Worm (Caenorhabditis elegans): ENCODE results near the gene adr-2.

adr-2 gene

ce11 chrIII:7242988-7243387, 10.3 kb upstream of the adr-2 start, which contains the start of gene osm-10:
TSS of gene osm-10 (plus strand) at chrIII:7243280.
- TF ChIP-seq ceh-36 (tag; optimal IDR thresholded peaks at IDR 0.05): no peak
- no peak for TF ChIP-seq B0310.2 (tag; optimal IDR thresholded peaks at IDR 0.05)
- no peak for TF ChIP-seq pes-1 (GFP tag; IDR thresholded peaks at IDR 0.05)
- TF ChIP-seq tbx-37 (GFP tag; conservative IDR thresholded peaks at IDR 0.05): no peak
- no peak for TF ChIP-seq ceh-13 (GFP tag; optimal IDR thresholded peaks at IDR 0.05)
- no peak for TF ChIP-seq F13C5.2 (tag; optimal IDR thresholded peaks at IDR 0.05)
- no peak for TF ChIP-seq scrt-1 (GFP tag; IDR thresholded peaks at IDR 0.05)
- TF ChIP-seq tbx-11 (GFP tag; IDR thresholded peaks at IDR 0.05): no peak

ce11 chrIII:7241065-7241464, 8.4 kb upstream of the adr-2 start, which contains the start of gene ztf-31:
TSS of gene ztf-31 (plus strand) at chrIII:7241365.
- no peak for TF ChIP-seq scrt-1 (GFP tag; IDR thresholded peaks at IDR 0.05)
- no peak for TF ChIP-seq hnd-1 (tag; optimal IDR thresholded peaks at IDR 0.05)
- TF ChIP-seq sea-1 (GFP tag; conservative IDR thresholded peaks at IDR 0.05): no peak
- no peak for TF ChIP-seq ceh-36 (tag; optimal IDR thresholded peaks at IDR 0.05)
- TF ChIP-seq tbx-37 (GFP tag; conservative IDR thresholded peaks at IDR 0.05): no peak
- no peak for TF ChIP-seq aly-1 (tag; optimal IDR thresholded peaks at IDR 0.05)
- TF ChIP-seq F13C5.2 (tag; optimal IDR thresholded peaks at IDR 0.05): no peak
- no peak for TF ChIP-seq tra-4 (tag; optimal IDR thresholded peaks at IDR 0.05)
- TF ChIP-seq B0310.2 (tag; optimal IDR thresholded peaks at IDR 0.05): no peak
- no peak for TF ChIP-seq ceh-13 (GFP tag; optimal IDR thresholded peaks at IDR 0.05)
- no peak for TF ChIP-seq ama-1 (optimal IDR thresholded peaks at IDR 0.05)
- TF ChIP-seq tbx-11 (GFP tag; IDR thresholded peaks at IDR 0.05): no peak
- TF ChIP-seq ets-7 (tag; optimal IDR thresholded peaks at IDR 0.05): no peak

- TF ChIP-seq hnd-1 (tag; optimal IDR thresholded peaks at IDR 0.05): no peak
Observed at ce11 chrIII:7239416-7239815, 6.7 kb upstream of the adr-2 start.

- TF ChIP-seq tra-4 (tag; optimal IDR thresholded peaks at IDR 0.05) (no peak), ets-7 (tag; optimal IDR thresholded peaks at IDR 0.05) (no peak), B0310.2 (tag; optimal IDR thresholded peaks at IDR 0.05) (no peak), hmbx-1 (tag; optimal IDR thresholded peaks at IDR 0.05) (no peak), scrt-1 (GFP tag; IDR thresholded peaks at IDR 0.05) (no peak), hmg-4 (GFP tag; optimal IDR thresholded peaks at IDR 0.05) (no peak), flt-1 (GFP tag; IDR thresholded peaks at IDR 0.05) (no peak), ceh-36 (tag; optimal IDR thresholded peaks at IDR 0.05) (no peak), ama-1 (optimal IDR thresholded peaks at IDR 0.05) (no peak), sea-1 (GFP tag; conservative IDR thresholded peaks at IDR 0.05) (no peak), aly-1 (tag; optimal IDR thresholded peaks at IDR 0.05) (no peak), hnd-1 (tag; optimal IDR thresholded peaks at IDR 0.05) (no peak), F13C5.2 (tag; optimal IDR thresholded peaks at IDR 0.05) (no peak), tbx-37 (GFP tag; conservative IDR thresholded peaks at IDR 0.05) (no peak), tbx-11 (GFP tag; IDR thresholded peaks at IDR 0.05) (no peak), pes-1 (GFP tag; IDR thresholded peaks at IDR 0.05) (no peak)
Observed at ce11 chrIII:7238727-7239126, 6.0 kb upstream of the adr-2 start, which contains the start of gene pars-1. TSS of gene pars-1 (plus strand) at chrIII:7239027.

ce11 chrIII:7234148-7234547, 1.5 kb upstream of the adr-2 start, which contains the start of gene ndus-8:
TSS of gene ndus-8 (minus strand) at chrIII:7234202.
- TF ChIP-seq scrt-1 (GFP tag; IDR thresholded peaks at IDR 0.05) (no peak), tra-4 (tag; optimal IDR thresholded peaks at IDR 0.05) (no peak), ama-1 (optimal IDR thresholded peaks at IDR 0.05) (no peak), flt-1 (GFP tag; IDR thresholded peaks at IDR 0.05) (no peak), pes-1 (GFP tag; IDR thresholded peaks at IDR 0.05) (no peak), B0310.2 (tag; optimal IDR thresholded peaks at IDR 0.05) (no peak), ceh-13 (GFP tag; optimal IDR thresholded peaks at IDR 0.05) (no peak), ceh-36 (tag; optimal IDR thresholded peaks at IDR 0.05) (no peak), hnd-1 (tag; optimal IDR thresholded peaks at IDR 0.05) (no peak), F13C5.2 (tag; optimal IDR thresholded peaks at IDR 0.05) (no peak), tbx-11 (GFP tag; IDR thresholded peaks at IDR 0.05) (no peak), hmbx-1 (tag; optimal IDR thresholded peaks at IDR 0.05) (no peak), sea-1 (GFP tag; conservative IDR thresholded peaks at IDR 0.05) (no peak), ets-7 (tag; optimal IDR thresholded peaks at IDR 0.05) (no peak)

ce11 chrIII:7230841-7231240, 1.8 kb downstream of the adr-2 start, which contains the start of gene R151.10:
TSS of gene R151.10 (minus strand) at chrIII:7230941.
- TF ChIP-seq pes-1 (GFP tag; IDR thresholded peaks at IDR 0.05) (no peak), B0310.2 (tag; optimal IDR thresholded peaks at IDR 0.05) (no peak), sea-1 (GFP tag; conservative IDR thresholded peaks at IDR 0.05) (no peak), tra-4 (tag; optimal IDR thresholded peaks at IDR 0.05) (no peak), hmg-4 (GFP tag; optimal IDR thresholded peaks at IDR 0.05) (no peak), tbx-11 (GFP tag; IDR thresholded peaks at IDR 0.05) (no peak), ets-7 (tag; optimal IDR thresholded peaks at IDR 0.05) (no peak), hmbx-1 (tag; optimal IDR thresholded peaks at IDR 0.05) (no peak)

ce11 chrIII:7229687-7230086, 3.0 kb downstream of the adr-2 start, which contains the start of gene R151.8:
TSS of gene R151.8 (minus strand) at chrIII:7229787.
- no peak for TF ChIP-seq ceh-13 (GFP tag; optimal IDR thresholded peaks at IDR 0.05)
- TF ChIP-seq sea-1 (GFP tag; conservative IDR thresholded peaks at IDR 0.05): no peak
- TF ChIP-seq tbx-11 (GFP tag; IDR thresholded peaks at IDR 0.05): no peak
- no peak for TF ChIP-seq ets-7 (tag; optimal IDR thresholded peaks at IDR 0.05)
- TF ChIP-seq B0310.2 (tag; optimal IDR thresholded peaks at IDR 0.05): no peak

- TF ChIP-seq sea-1 (GFP tag; conservative IDR thresholded peaks at IDR 0.05) (no peak), ceh-36 (tag; optimal IDR thresholded peaks at IDR 0.05) (no peak), tbx-37 (GFP tag; conservative IDR thresholded peaks at IDR 0.05) (no peak), hmbx-1 (tag; optimal IDR thresholded peaks at IDR 0.05) (no peak), aly-1 (tag; optimal IDR thresholded peaks at IDR 0.05) (no peak), ets-7 (tag; optimal IDR thresholded peaks at IDR 0.05) (no peak), ama-1 (optimal IDR thresholded peaks at IDR 0.05) (no peak), F13C5.2 (tag; optimal IDR thresholded peaks at IDR 0.05) (no peak), pes-1 (GFP tag; IDR thresholded peaks at IDR 0.05) (no peak), B0310.2 (tag; optimal IDR thresholded peaks at IDR 0.05) (no peak), scrt-1 (GFP tag; IDR thresholded peaks at IDR 0.05) (no peak), hmg-4 (GFP tag; optimal IDR thresholded peaks at IDR 0.05) (no peak)
Observed at ce11 chrIII:7226607-7227006, 6.1 kb downstream of the adr-2 start, which contains the start of gene hsp-75. TSS of gene hsp-75 (minus strand) at chrIII:7226707.

Data from whole organism, early embryonic.